Worm (Caenorhabditis elegans) whole organism, late embryonic: ENCODE results near the gene F41G3.18.

Experiments
- F13H6.1 ChIP-seq: sonication (generic microtip); optimal IDR thresholded peaks from 2 replicates; lab custom pipeline; 2016; ENCODE audit warnings: missing genetic modification characterization, missing compliant biosample characterization
- ama-1 ChIP-seq: fragments of 150-350 bp; optimal IDR thresholded peaks from 2 replicates; lab custom pipeline; 2014
- ceh-14 ChIP-seq: sonication (generic microtip); optimal IDR thresholded peaks from 2 replicates; lab custom pipeline; 2016; ENCODE audit warnings: missing genotype, missing genetic modification characterization, missing compliant biosample characterization
- eyg-1 ChIP-seq: sonication (generic microtip); optimal IDR thresholded peaks from 2 replicates; lab custom pipeline; 2016; ENCODE audit warnings: missing genotype, missing genetic modification characterization, missing compliant biosample characterization
- hlh-8 ChIP-seq: sonication (generic microtip); optimal IDR thresholded peaks from 2 replicates; lab custom pipeline; 2016; ENCODE audit warnings: missing genotype, missing genetic modification characterization, missing compliant biosample characterization
- pha-2 ChIP-seq: sonication (generic microtip); optimal IDR thresholded peaks from 2 replicates; lab custom pipeline; 2017; ENCODE audit warnings: mild to moderate bottlenecking, missing genetic modification characterization, missing compliant biosample characterization
- pha-4 ChIP-seq: fragments of 150-350 bp; optimal IDR thresholded peaks from 2 replicates; lab custom pipeline; 2018; ENCODE audit warnings: missing biosample characterization, missing genetic modification reagents, missing genetic modification characterization
- ref-2 ChIP-seq: sonication (generic microtip); optimal IDR thresholded peaks from 2 replicates; lab custom pipeline; 2016; ENCODE audit warnings: missing genetic modification characterization, missing compliant biosample characterization

- no peak for TF ChIP-seq pha-4 (tag; lab: Kevin White, UChicago)
- TF ChIP-seq eyg-1 (tag; lab: Kevin White, UChicago) = no peak
- TF ChIP-seq F13H6.1 (tag; lab: Kevin White, UChicago) = no peak
- no peak for TF ChIP-seq ama-1
- no peak for TF ChIP-seq pha-2 (tag; lab: Kevin White, UChicago)
- TF ChIP-seq hlh-8 (tag; lab: Kevin White, UChicago) = no peak
- no peak for TF ChIP-seq ref-2 (tag; lab: Kevin White, UChicago)
- TF ChIP-seq ceh-14 (tag; lab: Kevin White, UChicago) = no peak
Observed at ce11 chrII:6779104-6779503, 11.0 kb downstream of the F41G3.18 start, which contains the start of gene T13C2.7.
